Worm (Caenorhabditis elegans) whole organism, mixed stage, embryonic: ENCODE measurements around the gene vmo-1.
"Not testable (repeated sequence)": the region's sequence is repeated elsewhere in the genome, so short reads cannot be mapped to it uniquely, and the experiment has no call there.

Source experiments
- M03D4.4 ChIP-seq: sonication (generic microtip); optimal IDR thresholded peaks from 2 replicates; lab custom pipeline; 2017; ENCODE audit warnings: mild to moderate bottlenecking, missing genetic modification characterization, missing compliant biosample characterization
- bed-3 ChIP-seq: fragments of 200-800 bp; sonication (Bioruptor generic); optimal IDR thresholded peaks from 3 replicates; lab custom pipeline; 2018; ENCODE audit warnings: mild to moderate bottlenecking, missing genetic modification characterization, moderate library complexity, missing compliant biosample characterization
- blmp-1 ChIP-seq: fragments of 150-350 bp; optimal IDR thresholded peaks from 2 replicates; lab custom pipeline; 2014; ENCODE audit warnings: missing biosample characterization, missing genetic modification characterization
- ceh-39 ChIP-seq: fragments of 150-350 bp; optimal IDR thresholded peaks from 2 replicates; lab custom pipeline; 2014; ENCODE audit warnings: missing biosample characterization, missing genetic modification characterization
- ceh-83 ChIP-seq: fragments of 200-800 bp; sonication (Bioruptor generic); optimal IDR thresholded peaks from 2 replicates; lab custom pipeline; 2018; ENCODE audit warnings: mild to moderate bottlenecking, missing genetic modification characterization, missing compliant biosample characterization
- ces-1 ChIP-seq: fragments of 150-350 bp; optimal IDR thresholded peaks from 2 replicates; lab custom pipeline; 2014; ENCODE audit warnings: missing biosample characterization, missing genetic modification reagents, missing genetic modification characterization
- drap-1 ChIP-seq: fragments of 200-800 bp; sonication (Bioruptor generic); optimal IDR thresholded peaks from 3 replicates; lab custom pipeline; 2018; ENCODE audit warnings: mild to moderate bottlenecking, missing genetic modification characterization, missing compliant biosample characterization
- elt-1 ChIP-seq: sonication (generic microtip); optimal IDR thresholded peaks from 2 replicates; lab custom pipeline; 2017; ENCODE audit warnings: missing genetic modification characterization, mild to moderate bottlenecking, missing compliant biosample characterization, antibody characterized with exemption, moderate library complexity, borderline replicate concordance; ENCODE audit not compliant: insufficient read depth
- flh-1 ChIP-seq: fragments of 200-800 bp; sonication (Bioruptor generic); optimal IDR thresholded peaks from 2 replicates; lab custom pipeline; 2018; ENCODE audit warnings: mild to moderate bottlenecking, missing genetic modification characterization, moderate library complexity, missing compliant biosample characterization
- ham-2 ChIP-seq: fragments of 200-800 bp; sonication (Bioruptor generic); optimal IDR thresholded peaks from 2 replicates; lab custom pipeline; 2018; ENCODE audit warnings: mild to moderate bottlenecking, missing genetic modification characterization, missing compliant biosample characterization
- hlh-1 ChIP-seq: fragments of 150-350 bp; optimal IDR thresholded peaks from 2 replicates; lab custom pipeline; 2014; ENCODE audit warnings: missing biosample characterization, missing genetic modification reagents, missing genetic modification characterization
- lin-13 ChIP-seq: fragments of 150-350 bp; optimal IDR thresholded peaks from 2 replicates; lab custom pipeline; 2014; ENCODE audit warnings: missing biosample characterization, missing genetic modification characterization
- lin-32 ChIP-seq: fragments of 200-800 bp; sonication (Bioruptor generic); optimal IDR thresholded peaks from 2 replicates; lab custom pipeline; 2018; ENCODE audit warnings: mild to moderate bottlenecking, missing genetic modification characterization, missing compliant biosample characterization
- lsy-2 ChIP-seq: fragments of 150-350 bp; optimal IDR thresholded peaks from 2 replicates; lab custom pipeline; 2014; ENCODE audit warnings: missing biosample characterization, missing genetic modification characterization
- mab-5 ChIP-seq: fragments of 150-350 bp; optimal IDR thresholded peaks from 2 replicates; lab custom pipeline; 2014; ENCODE audit warnings: missing biosample characterization, missing genetic modification characterization
- mls-2 ChIP-seq: sonication (generic microtip); optimal IDR thresholded peaks from 2 replicates; lab custom pipeline; 2016; ENCODE audit warnings: mild to moderate bottlenecking, missing genetic modification characterization, moderate library complexity, missing compliant biosample characterization
- nhr-12 ChIP-seq: fragments of 150-350 bp; optimal IDR thresholded peaks from 2 replicates; lab custom pipeline; 2014; ENCODE audit warnings: missing biosample characterization, missing genetic modification characterization
- nhr-2 ChIP-seq: fragments of 150-350 bp; optimal IDR thresholded peaks from 2 replicates; lab custom pipeline; 2014; ENCODE audit warnings: missing biosample characterization, missing genetic modification characterization
- nhr-237 ChIP-seq: fragments of 150-350 bp; optimal IDR thresholded peaks from 2 replicates; lab custom pipeline; 2014; ENCODE audit warnings: missing biosample characterization, missing genetic modification characterization
- nhr-28 ChIP-seq: fragments of 150-350 bp; optimal IDR thresholded peaks from 2 replicates; lab custom pipeline; 2014; ENCODE audit warnings: missing biosample characterization, missing genetic modification characterization
- nhr-76 ChIP-seq: sonication (generic microtip); optimal IDR thresholded peaks from 2 replicates; lab custom pipeline; 2017; ENCODE audit warnings: missing biosample characterization, missing genetic modification characterization
- pha-4 ChIP-seq: fragments of 150-350 bp; optimal IDR thresholded peaks from 2 replicates; lab custom pipeline; 2018; ENCODE audit warnings: missing biosample characterization, missing genetic modification reagents, missing genetic modification characterization
- snpc-4 ChIP-seq: fragments of 150-350 bp; optimal IDR thresholded peaks from 2 replicates; lab custom pipeline; 2014; ENCODE audit warnings: missing biosample characterization, missing genetic modification characterization
- sptf-1 ChIP-seq: sonication (generic microtip); optimal IDR thresholded peaks from 2 replicates; lab custom pipeline; 2017; ENCODE audit warnings: mild to moderate bottlenecking, missing genetic modification characterization, moderate library complexity, missing compliant biosample characterization
- tbx-8 ChIP-seq: fragments of 200-800 bp; sonication (Bioruptor generic); optimal IDR thresholded peaks from 2 replicates; lab custom pipeline; 2018; ENCODE audit warnings: mild to moderate bottlenecking, missing genetic modification characterization, moderate library complexity, missing compliant biosample characterization
- unc-39 ChIP-seq: fragments of 150-350 bp; optimal IDR thresholded peaks from 2 replicates; lab custom pipeline; 2014; ENCODE audit warnings: missing biosample characterization, missing genetic modification characterization
- zip-8 ChIP-seq: fragments of 150-350 bp; optimal IDR thresholded peaks from 2 replicates; lab custom pipeline; 2014; ENCODE audit warnings: missing biosample characterization, missing genetic modification characterization
- ztf-11 ChIP-seq: fragments of 150-350 bp; optimal IDR thresholded peaks from 2 replicates; lab custom pipeline; 2014; ENCODE audit warnings: missing biosample characterization, missing genetic modification characterization

Gene vmo-1

ce11 chrV:20574872-20575271 lies 22.0 kb upstream of the vmo-1 start:
- TF ChIP-seq hlh-1 (tag; lab: Kevin White, UChicago) (no peak), nhr-237 (no peak), lin-32 (no peak), ceh-83 (GFP tag; lab: Kevin White, UChicago) (no peak), blmp-1 (tag; lab: Kevin White, UChicago) (no peak), elt-1 (no peak), flh-1 (GFP tag; lab: Kevin White, UChicago) (no peak), mab-5 (no peak), mls-2 (tag; lab: Kevin White, UChicago) (no peak), pha-4 (tag; lab: Kevin White, UChicago) (no peak), nhr-12 (no peak), M03D4.4 (tag; lab: Kevin White, UChicago) (no peak), tbx-8 (no peak), unc-39 (tag; lab: Kevin White, UChicago) (no peak), zip-8 (no peak)

ce11 chrV:20574314-20574713 lies 21.4 kb upstream of the vmo-1 start, which contains the start of gene clec-263:
Gene clec-263, plus strand, starts transcription at chrV:20574614.
- TF ChIP-seq tbx-8: no peak
- no peak for TF ChIP-seq nhr-2 (tag; lab: Kevin White, UChicago)
- TF ChIP-seq lin-32: no peak
- TF ChIP-seq ztf-11 (tag; lab: Kevin White, UChicago): no peak
- TF ChIP-seq ham-2 (GFP tag; lab: Kevin White, UChicago): no peak
- no peak for TF ChIP-seq bed-3 (GFP tag; lab: Kevin White, UChicago)
- TF ChIP-seq mab-5: no peak
- no peak for TF ChIP-seq drap-1
- no peak for TF ChIP-seq nhr-28 (tag; lab: Kevin White, UChicago)
- TF ChIP-seq sptf-1 (tag; lab: Kevin White, UChicago): no peak
- TF ChIP-seq ceh-39 (tag; lab: Kevin White, UChicago): no peak
- no peak for TF ChIP-seq elt-1
- no peak for TF ChIP-seq pha-4 (tag; lab: Kevin White, UChicago)
- TF ChIP-seq blmp-1 (tag; lab: Kevin White, UChicago): no peak

ce11 chrV:20573392-20573791 lies 20.5 kb upstream of the vmo-1 start, which contains the start of gene F26F2.5:
Gene F26F2.5, plus strand, starts transcription at chrV:20573692.
- TF ChIP-seq ces-1 (GFP tag; lab: Kevin White, UChicago) (no peak), bed-3 (GFP tag; lab: Kevin White, UChicago) (no peak), nhr-76 (tag; lab: Kevin White, UChicago) (no peak), hlh-1 (tag; lab: Kevin White, UChicago) (no peak)
- TF ChIP-seq, all 35 proteins: peak for 0

ce11 chrV:20568995-20569394 lies 16.1 kb upstream of the vmo-1 start, which contains the start of gene F26F2.4:
Gene F26F2.4, plus strand, starts transcription at chrV:20569295.
- not testable (repeated sequence) for TF ChIP-seq M03D4.4 (tag; lab: Kevin White, UChicago); lsy-2 (tag; lab: Kevin White, UChicago); mab-5
- TF ChIP-seq, all 35 proteins: peak for 0; not testable (repeated sequence) for 35

ce11 chrV:20566454-20566853 lies 13.6 kb upstream of the vmo-1 start, which contains the start of gene F26F2.3:
Gene F26F2.3, minus strand, starts transcription at chrV:20566554.
- TF ChIP-seq flh-1 (GFP tag; lab: Kevin White, UChicago) (no peak), elt-1 (no peak), lsy-2 (tag; lab: Kevin White, UChicago) (no peak), nhr-12 (no peak), ztf-11 (tag; lab: Kevin White, UChicago) (no peak), nhr-76 (tag; lab: Kevin White, UChicago) (no peak), zip-8 (no peak), snpc-4 (no peak), nhr-237 (no peak), drap-1 (no peak)
- TF ChIP-seq, all 35 proteins: peak for 0

- TF ChIP-seq nhr-2 (tag; lab: Kevin White, UChicago); elt-1; sptf-1 (tag; lab: Kevin White, UChicago): not testable (repeated sequence)
These were observed 11.2 kb upstream of the vmo-1 start, which contains the start of gene F26F2.13 for ce11 chrV:20564054-20564453. Gene F26F2.13, plus strand, starts transcription at chrV:20564354.

ce11 chrV:20561795-20562194 lies 8.9 kb upstream of the vmo-1 start, which contains the start of gene F26F2.1:
Gene F26F2.1, minus strand, starts transcription at chrV:20561895.
- TF ChIP-seq pha-4 (tag; lab: Kevin White, UChicago) (no peak), ceh-83 (GFP tag; lab: Kevin White, UChicago) (no peak), ham-2 (GFP tag; lab: Kevin White, UChicago) (no peak), mls-2 (tag; lab: Kevin White, UChicago) (no peak), lin-13 (tag; lab: Kevin White, UChicago) (no peak), nhr-28 (tag; lab: Kevin White, UChicago) (no peak), ztf-11 (tag; lab: Kevin White, UChicago) (no peak)
- TF ChIP-seq, all 35 proteins: peak for 0
